Fruit fly (Drosophila melanogaster): Measurements from ENCODE around the gene CG14314.

Gene CG14314

DNA sequence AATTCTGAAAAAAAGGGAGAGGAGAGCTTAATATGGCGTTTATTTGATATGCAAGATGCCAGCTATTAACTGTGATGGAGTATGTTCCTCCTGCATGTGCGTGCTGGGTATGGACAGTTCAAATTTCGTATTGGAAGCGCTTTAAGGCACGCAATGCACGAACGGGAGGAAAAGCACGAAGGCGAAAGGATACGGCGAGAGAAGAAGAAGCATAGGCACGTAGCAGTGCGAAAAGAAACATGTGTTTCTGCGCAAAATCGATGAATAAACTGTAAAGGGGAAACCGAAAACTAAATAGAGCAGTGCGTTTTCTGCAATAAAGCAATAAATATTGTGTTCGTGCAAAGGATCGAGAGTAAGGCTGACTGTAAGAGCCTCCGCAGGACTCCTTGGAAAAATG is at the start of gene CG14314 (continued):
- TF ChIP-seq tgo (GFP tag; IDR thresholded peaks at IDR 0.05), result no peak
- TF ChIP-seq CG10274 (GFP tag; optimal IDR thresholded peaks at IDR 0.05), result no peak
- no peak for TF ChIP-seq abd-A (tag; optimal IDR thresholded peaks at IDR 0.05)
- TF ChIP-seq phol (tag; optimal IDR thresholded peaks at IDR 0.05), result no peak
- no peak for TF ChIP-seq CG8765 (GFP tag; IDR thresholded peaks at IDR 0.05)
- no peak for TF ChIP-seq CG13296 (GFP tag; optimal IDR thresholded peaks at IDR 0.05)
- no peak for TF ChIP-seq CG14014 (GFP tag; IDR thresholded peaks at IDR 0.05)
- TF ChIP-seq BEAF-32 (GFP tag; optimal IDR thresholded peaks at IDR 0.05), result peak; percentile 30
- TF ChIP-seq Usf (GFP tag; optimal IDR thresholded peaks at IDR 0.05), result no peak
- no peak for TF ChIP-seq h (optimal IDR thresholded peaks at IDR 0.05)
- TF ChIP-seq CG14667 (GFP tag; IDR thresholded peaks at IDR 0.05), result no peak
- TF ChIP-seq CG8089 (GFP tag; optimal IDR thresholded peaks at IDR 0.05), result no peak
- TF ChIP-seq CG18619 (GFP tag; optimal IDR thresholded peaks at IDR 0.05), result no peak
- no peak for TF ChIP-seq cas (GFP tag; IDR thresholded peaks at IDR 0.05)
- no peak for TF ChIP-seq cg (GFP tag; optimal IDR thresholded peaks at IDR 0.05)
- no peak; the same call in 1 of the 2 replicates for TF ChIP-seq CG13287 (GFP tag; IDR thresholded peaks at IDR 0.05; ENCODE audit: partially characterized antibody)
- no peak for TF ChIP-seq CG17361 (GFP tag; IDR thresholded peaks at IDR 0.05)
- no peak for TF ChIP-seq CG5953 (GFP tag; IDR thresholded peaks at IDR 0.05)
- TF ChIP-seq gcm (GFP tag; optimal IDR thresholded peaks at IDR 0.05), result no peak
- peak; percentile 53 for TF ChIP-seq CG17385 (GFP tag; optimal IDR thresholded peaks at IDR 0.05)
- peak; percentile 1 for TF ChIP-seq pzg (GFP tag; optimal IDR thresholded peaks at IDR 0.05)
- no peak for TF ChIP-seq sima (GFP tag; optimal IDR thresholded peaks at IDR 0.05)
- no peak for TF ChIP-seq CG10321 (GFP tag; IDR thresholded peaks at IDR 0.05)
- no peak for TF ChIP-seq Mad (GFP tag; optimal IDR thresholded peaks at IDR 0.05)
- TF ChIP-seq CG8924 (tag; optimal IDR thresholded peaks at IDR 0.05), result no peak
- TF ChIP-seq en (GFP tag; optimal IDR thresholded peaks at IDR 0.05), result no peak
- no peak for TF ChIP-seq CG14710 (tag; optimal IDR thresholded peaks at IDR 0.05)
- TF ChIP-seq Ets65A (GFP tag), result peak; percentile 95
- no peak for TF ChIP-seq Sry-β (GFP tag; optimal IDR thresholded peaks at IDR 0.05)
- TF ChIP-seq pita (GFP tag; optimal IDR thresholded peaks at IDR 0.05), result no peak
- TF ChIP-seq tio (GFP tag; optimal IDR thresholded peaks at IDR 0.05), result no peak
- TF ChIP-seq ham (GFP tag; IDR thresholded peaks at IDR 0.05), result no peak
- no peak for TF ChIP-seq Drgx (GFP tag; IDR thresholded peaks at IDR 0.05)
- TF ChIP-seq CG2129 (GFP tag; IDR thresholded peaks at IDR 0.05; ENCODE audit: partially characterized antibody), result no peak
- TF ChIP-seq MBD-R2 (GFP tag; IDR thresholded peaks at IDR 0.05), result 0 out of 2 replicates have a peak, but pooled peaks have one; percentile 36
- no peak for TF ChIP-seq CG7987 (GFP tag; optimal IDR thresholded peaks at IDR 0.05)
- 0 out of 2 replicates have a peak, but pooled peaks have one; percentile 34 for TF ChIP-seq nerfin-2 (GFP tag; IDR thresholded peaks at IDR 0.05; ENCODE audit: partially characterized antibody)
- no peak for TF ChIP-seq CG6272 (GFP tag; IDR thresholded peaks at IDR 0.05)
- TF ChIP-seq amos (GFP tag; IDR thresholded peaks at IDR 0.05; ENCODE audit: partially characterized antibody), result peak; percentile 67; the same call in 1 of the 2 replicates
- TF ChIP-seq CG8281 (tag; optimal IDR thresholded peaks at IDR 0.05), result no peak
- no peak for TF ChIP-seq Nf-YB (GFP tag; optimal IDR thresholded peaks at IDR 0.05)
- TF ChIP-seq unc-4 (GFP tag; IDR thresholded peaks at IDR 0.05; ENCODE audit: partially characterized antibody), result peak; percentile 16; the same call in 1 of the 2 replicates
- no peak for TF ChIP-seq Sry-δ (GFP tag; optimal IDR thresholded peaks at IDR 0.05)
- no peak for TF ChIP-seq CG10462 (GFP tag; optimal IDR thresholded peaks at IDR 0.05)
- no peak for TF ChIP-seq maf-S (GFP tag; optimal IDR thresholded peaks at IDR 0.05)
- no peak for TF ChIP-seq fu2 (GFP tag; optimal IDR thresholded peaks at IDR 0.05)
- TF ChIP-seq CG32532 (GFP tag; IDR thresholded peaks at IDR 0.05), result no peak
- TF ChIP-seq CG5245 (GFP tag; optimal IDR thresholded peaks at IDR 0.05), result no peak
- no peak for TF ChIP-seq CkIIα-i1 (GFP tag; IDR thresholded peaks at IDR 0.05)
- no peak for TF ChIP-seq E2f1 (GFP tag; IDR thresholded peaks at IDR 0.05)
- no peak for TF ChIP-seq repo (GFP tag; optimal IDR thresholded peaks at IDR 0.05)
- TF ChIP-seq Opbp (GFP tag; IDR thresholded peaks at IDR 0.05; ENCODE audit: partially characterized antibody), result no peak

All from whole organism, embryonic.